Worm (Caenorhabditis elegans) whole organism, mixed stage, embryonic: ENCODE data around the gene F42A6.6.

Experiments
- ceh-43 ChIP-seq: fragments of 200-800 bp; sonication (Bioruptor generic); optimal IDR thresholded peaks from 2 replicates; lab custom pipeline; 2018; ENCODE audit warnings: mild to moderate bottlenecking, missing genetic modification characterization, moderate library complexity, missing compliant biosample characterization
- elt-3 ChIP-seq: fragments of 150-350 bp; optimal IDR thresholded peaks from 2 replicates; lab custom pipeline; 2014; ENCODE audit warnings: missing biosample characterization, missing genetic modification characterization
- mab-5 ChIP-seq: fragments of 150-350 bp; optimal IDR thresholded peaks from 2 replicates; lab custom pipeline; 2014; ENCODE audit warnings: missing biosample characterization, missing genetic modification characterization

DNA sequence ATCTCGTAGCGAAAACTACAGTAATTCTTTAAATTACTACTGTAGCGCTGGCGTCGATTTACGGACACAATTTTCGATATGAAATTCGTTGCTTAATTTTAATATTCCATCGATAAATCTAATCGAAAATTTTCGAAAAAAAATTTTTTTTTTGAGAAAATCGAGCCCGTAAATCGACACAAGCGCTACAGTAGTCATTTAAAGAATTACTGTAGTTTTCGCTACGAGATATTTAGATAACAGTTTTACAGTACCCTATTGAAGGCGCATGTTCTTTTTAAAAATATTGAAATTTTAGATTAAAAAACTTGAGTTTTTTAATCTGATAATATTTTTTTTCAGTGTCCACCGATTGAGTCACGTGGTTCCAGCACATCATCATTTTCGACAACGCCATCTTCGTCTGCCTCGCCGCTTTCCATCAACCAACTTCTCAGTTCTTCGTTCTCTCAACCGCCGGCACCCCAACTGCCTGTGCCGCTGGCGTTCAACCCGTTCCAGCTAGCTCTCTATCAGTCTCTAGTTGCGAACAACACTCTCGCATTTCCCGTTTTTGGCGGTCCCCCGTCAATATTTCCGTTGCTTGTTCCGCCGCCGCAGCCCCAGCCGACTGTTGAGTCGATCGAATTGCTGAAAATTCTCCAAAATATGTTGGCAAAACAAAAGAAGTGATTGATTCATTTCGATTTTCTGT lies 42.7 kb downstream of the F42A6.6 start:
- TF ChIP-seq elt-3 (tag; lab: Kevin White, UChicago) (no peak), ceh-43 (no peak), mab-5 (tag; lab: Kevin White, UChicago) (no peak)
